Fruit fly (Drosophila melanogaster) whole organism: ENCODE data around the gene CG32984.

ENCODE experiments used
- CG8478 ChIP-seq: fragments of >200 bp; optimal IDR thresholded peaks from 2 replicates; lab custom pipeline; 2018; ENCODE audit warnings: inconsistent platforms
- Dll ChIP-seq: fragments of >200 bp; optimal IDR thresholded peaks from 2 replicates; lab custom pipeline; 2017
- EcR ChIP-seq, 2 experiments: fragments of >200 bp; optimal IDR thresholded peaks; 2 replicates each; lab custom pipeline; 2017; ENCODE audit warnings: missing biosample characterization in 2 of 2, missing genetic modification characterization in 2 of 2, missing genetic modification reagents in 2 of 2
- pan ChIP-seq: fragments of >200 bp; optimal IDR thresholded peaks from 2 replicates; lab custom pipeline; 2017
- psq ChIP-seq: fragments of >200 bp; optimal IDR thresholded peaks from 2 replicates; lab custom pipeline; 2017
- usp ChIP-seq: fragments of >200 bp; optimal IDR thresholded peaks from 2 replicates; lab custom pipeline; 2017; ENCODE audit warnings: missing biosample characterization, missing genetic modification characterization, mixed read lengths

The CG32984 gene

DNA sequence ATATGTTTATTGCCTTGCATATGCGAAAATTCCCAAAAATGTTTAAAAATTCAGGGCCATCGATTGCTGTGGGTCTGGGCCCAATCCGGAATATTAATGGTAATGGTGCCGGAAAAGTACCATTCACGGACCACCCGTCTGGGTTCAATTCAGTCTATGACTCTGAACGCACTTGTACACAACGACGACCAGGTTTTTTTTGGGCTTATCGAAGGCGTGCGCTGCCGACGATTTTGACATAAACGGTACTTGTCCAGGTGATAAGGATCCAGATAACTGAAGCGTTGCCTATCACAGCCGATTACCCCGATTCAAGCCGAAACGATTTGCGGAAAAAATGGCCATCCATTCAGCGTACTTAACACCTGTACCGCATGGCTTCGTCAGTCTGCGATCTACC, 26.8 kb downstream of the CG32984 start, which contains the start of gene CG9555:
TSS of gene CG9555 (plus strand) at position 153 of the 400 bp plus-strand sequence.
- no peak for TF ChIP-seq pan (lab: Kevin White, UChicago)
- TF ChIP-seq CG8478, result no peak
- no peak for TF ChIP-seq Dll (lab: Kevin White, UChicago)
- TF ChIP-seq EcR (GFP tag; optimal IDR thresholded peaks at IDR 0.05; lab: Kevin White, UChicago), result no peak
- TF ChIP-seq usp (GFP tag; lab: Kevin White, UChicago), result no peak
- no peak for TF ChIP-seq psq (lab: Kevin White, UChicago)

DNA sequence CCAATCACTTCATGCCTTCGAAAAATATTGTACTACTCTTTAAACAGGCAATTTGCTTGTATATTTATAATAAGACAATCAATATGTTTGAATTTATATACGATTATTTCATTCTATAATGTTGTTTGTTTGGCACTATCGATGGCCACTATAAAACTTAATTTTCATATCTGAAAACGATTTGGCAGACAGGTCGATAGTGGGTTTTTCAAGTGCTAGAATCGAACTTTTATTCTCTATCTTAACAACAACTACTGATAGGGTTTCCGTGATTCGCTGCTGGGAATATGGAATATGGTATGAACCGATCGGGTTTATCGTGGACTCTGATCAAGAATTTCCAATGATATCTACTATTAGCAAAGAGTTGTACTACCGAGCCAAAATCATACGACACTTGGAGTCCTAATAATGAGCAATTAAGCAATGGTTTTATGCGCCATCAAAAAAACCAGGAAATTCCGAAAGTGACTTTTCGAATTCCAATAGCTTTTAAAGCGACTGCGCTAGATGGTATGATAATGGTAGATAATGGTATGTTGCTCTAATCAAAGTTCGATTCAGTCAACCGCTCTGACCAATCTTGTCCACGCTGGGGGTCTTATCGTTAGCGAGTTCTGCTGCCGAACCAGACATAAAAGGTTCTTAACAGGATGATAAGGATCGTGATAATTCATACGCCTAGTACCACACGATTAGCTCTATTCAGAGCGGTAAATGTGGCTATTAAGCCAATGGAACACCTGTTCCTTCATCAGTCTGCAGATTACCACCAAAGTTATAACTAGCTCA, 29.1 kb downstream of the CG32984 start, which contains the start of gene CG17906:
TSS of gene CG17906 (plus strand) at position 742 of the 792 bp plus-strand sequence.
- TF ChIP-seq Dll (lab: Kevin White, UChicago) (no peak), pan (lab: Kevin White, UChicago) (no peak), EcR (GFP tag; optimal IDR thresholded peaks at IDR 0.05; lab: Kevin White, UChicago) (no peak), usp (GFP tag; lab: Kevin White, UChicago) (no peak), CG8478 (no peak)

dm6 chr2L:8997285-8997684, 32.5 kb downstream of the CG32984 start, which contains the start of the genes alien and CG18661:
TSS of gene alien (minus strand) at chr2L:8997379.
TSS of gene CG18661 (plus strand) at chr2L:8997605.
- no peak for TF ChIP-seq EcR (GFP tag; optimal IDR thresholded peaks at IDR 0.05; lab: Kevin White, UChicago)

- TF ChIP-seq usp (GFP tag; lab: Kevin White, UChicago), result no peak
- no peak for TF ChIP-seq pan (lab: Kevin White, UChicago)
- no peak for TF ChIP-seq EcR (GFP tag; optimal IDR thresholded peaks at IDR 0.05; lab: Kevin White, UChicago)
- no peak for TF ChIP-seq CG8478
- no peak for TF ChIP-seq Dll (lab: Kevin White, UChicago)
- no peak for TF ChIP-seq psq (lab: Kevin White, UChicago)
These were observed 33.5 kb downstream of the CG32984 start, which contains the start of gene Try29F for dm6 chr2L:8998237-8998636. TSS of gene Try29F (plus strand) at chr2L:8998537.

dm6 chr2L:9010267-9010666, 45.5 kb downstream of the CG32984 start, which contains the start of gene CG9568:
TSS of gene CG9568 (plus strand) at chr2L:9010583.
- TF ChIP-seq EcR (GFP tag; optimal IDR thresholded peaks at IDR 0.05; lab: Kevin White, UChicago), result no peak
- no peak for TF ChIP-seq psq (lab: Kevin White, UChicago)
- no peak for TF ChIP-seq CG8478
- TF ChIP-seq Dll (lab: Kevin White, UChicago), result no peak
- no peak for TF ChIP-seq usp (GFP tag; lab: Kevin White, UChicago)
- TF ChIP-seq pan (lab: Kevin White, UChicago), result no peak

dm6 chr2L:9011543-9012238, 46.9 kb downstream of the CG32984 start, which contains the start of gene CG13102:
TSS of gene CG13102 (plus strand) at chr2L:9012188.
- TF ChIP-seq EcR (GFP tag; optimal IDR thresholded peaks at IDR 0.05; lab: Kevin White, UChicago), result no peak
- no peak for TF ChIP-seq psq (lab: Kevin White, UChicago)
- TF ChIP-seq usp (GFP tag; lab: Kevin White, UChicago), result no peak
- no peak for TF ChIP-seq Dll (lab: Kevin White, UChicago)
- no peak for TF ChIP-seq CG8478
- no peak for TF ChIP-seq pan (lab: Kevin White, UChicago)

DNA sequence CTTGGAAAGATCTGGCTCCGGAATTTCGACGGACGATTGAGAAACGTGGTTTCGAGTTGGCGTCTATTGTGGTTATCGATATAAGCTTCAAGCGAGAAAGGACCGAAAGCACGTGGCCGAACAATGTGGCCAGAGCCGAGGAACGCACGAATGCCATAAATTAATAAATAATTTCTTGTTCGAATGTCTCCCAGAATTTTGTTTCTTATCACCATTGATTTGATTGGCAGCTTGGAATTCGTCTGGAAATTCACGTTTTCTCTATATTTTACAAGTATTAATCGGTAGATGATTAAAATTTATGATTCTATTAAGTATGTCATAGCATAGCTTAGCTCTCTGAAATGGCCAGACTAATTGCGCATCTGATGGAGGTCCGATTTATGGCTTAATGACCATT, 49.2 kb downstream of the CG32984 start, which contains the start of gene Rcd-1r:
TSS of gene Rcd-1r (minus strand) at position 101 of the 400 bp plus-strand sequence.
- TF ChIP-seq Dll (lab: Kevin White, UChicago) (no peak), EcR (GFP tag; optimal IDR thresholded peaks at IDR 0.05; lab: Kevin White, UChicago) (no peak), pan (lab: Kevin White, UChicago) (no peak), usp (GFP tag; lab: Kevin White, UChicago) (no peak), CG8478 (no peak), psq (lab: Kevin White, UChicago) (no peak)
